Worm (Caenorhabditis elegans) whole organism, young adult: ENCODE measurements around the gene ZK180.7.

Experiments used
- B0019.2 ChIP-seq: fragments of 200-800 bp; sonication (Bioruptor generic); conservative IDR thresholded peaks from 2 replicates; pipeline ENCODE4 v1.3.6; 2022; ENCODE audit warnings: missing genetic modification reagents, missing genetic modification characterization, missing compliant biosample characterization
- F23B12.7 ChIP-seq: sonication (generic microtip); optimal IDR thresholded peaks from 2 replicates; lab custom pipeline; 2017; ENCODE audit warnings: missing genetic modification characterization, mild to moderate bottlenecking, missing compliant biosample characterization, antibody characterized with exemption, moderate library complexity; ENCODE audit not compliant: insufficient read depth
- K12H6.12 ChIP-seq: fragments of 200-800 bp; sonication (Bioruptor generic); optimal IDR thresholded peaks from 2 replicates; lab custom pipeline; 2018; ENCODE audit warnings: mild to moderate bottlenecking, missing genetic modification characterization, missing compliant biosample characterization
- T07F8.4 ChIP-seq: sonication (generic microtip); optimal IDR thresholded peaks from 2 replicates; lab custom pipeline; 2016; ENCODE audit warnings: mild to moderate bottlenecking, missing genetic modification characterization, moderate library complexity, missing compliant biosample characterization
- Y53F4B.3 ChIP-seq: fragments of 200-800 bp; sonication (Bioruptor generic); IDR thresholded peaks from 2 replicates; pipeline ENCODE4 v1.3.6; 2022; ENCODE audit warnings: missing genetic modification reagents, missing genetic modification characterization, missing compliant biosample characterization
- Y56A3A.18 ChIP-seq: fragments of 200-800 bp; sonication (Bioruptor generic); IDR thresholded peaks from 2 replicates; pipeline ENCODE4 v1.3.6; 2022; ENCODE audit warnings: missing genetic modification reagents, missing genetic modification characterization, missing compliant biosample characterization
- ZK185.1 ChIP-seq: sonication (generic microtip); optimal IDR thresholded peaks from 2 replicates; lab custom pipeline; 2016; ENCODE audit warnings: mild to moderate bottlenecking, missing genetic modification characterization, missing compliant biosample characterization; ENCODE audit not compliant: poor library complexity, severe bottlenecking
- akir-1 ChIP-seq: fragments of 200-800 bp; sonication (Bioruptor generic); optimal IDR thresholded peaks from 2 replicates; lab custom pipeline; 2018; ENCODE audit warnings: mild to moderate bottlenecking, missing genetic modification characterization, moderate library complexity, missing compliant biosample characterization
- aptf-3 ChIP-seq: fragments of 200-800 bp; sonication (Bioruptor generic); IDR thresholded peaks from 2 replicates; pipeline ENCODE4 v1.3.6; 2022; ENCODE audit warnings: missing genetic modification characterization, missing compliant biosample characterization
- ceh-100 ChIP-seq: fragments of 200-800 bp; sonication (Bioruptor generic); IDR thresholded peaks from 2 replicates; pipeline ENCODE4 v1.3.6; 2022; ENCODE audit warnings: missing genetic modification reagents, missing genetic modification characterization, missing compliant biosample characterization
- ceh-58 ChIP-seq: fragments of 200-800 bp; sonication (Bioruptor generic); IDR thresholded peaks from 2 replicates; pipeline ENCODE4 v1.3.6; 2022; ENCODE audit warnings: missing genetic modification characterization, missing compliant biosample characterization
- ceh-79 ChIP-seq: sonication (generic microtip); optimal IDR thresholded peaks from 2 replicates; lab custom pipeline; 2017; ENCODE audit warnings: mild to moderate bottlenecking, missing genetic modification characterization, missing compliant biosample characterization
- chd-7 ChIP-seq: sonication (generic microtip); optimal IDR thresholded peaks from 2 replicates; lab custom pipeline; 2016; ENCODE audit warnings: mild to moderate bottlenecking, missing genetic modification characterization, moderate library complexity, missing compliant biosample characterization
- dox-1 ChIP-seq: fragments of 200-800 bp; sonication (Bioruptor generic); IDR thresholded peaks from 2 replicates; pipeline ENCODE4 v1.3.6; 2022; ENCODE audit warnings: missing genetic modification reagents, missing genetic modification characterization, missing compliant biosample characterization
- egrh-3 ChIP-seq: fragments of 200-800 bp; sonication (Bioruptor generic); IDR thresholded peaks from 2 replicates; pipeline ENCODE4 v1.3.6; 2022; ENCODE audit warnings: missing genetic modification reagents, missing genetic modification characterization, missing compliant biosample characterization
- hmg-1.2 ChIP-seq: fragments of 200-800 bp; sonication (Bioruptor generic); IDR thresholded peaks from 2 replicates; pipeline ENCODE4 v1.3.6; 2022; ENCODE audit warnings: missing genetic modification reagents, missing genetic modification characterization, missing compliant biosample characterization
- lag-1 ChIP-seq: fragments of 200-800 bp; sonication (Bioruptor generic); IDR thresholded peaks from 2 replicates; pipeline ENCODE4 v1.3.6; 2022; ENCODE audit warnings: missing genetic modification reagents, missing genetic modification characterization, missing compliant biosample characterization
- let-607 ChIP-seq, 2 experiments: fragments of 200-800 bp in 1 of 2; sonication (Bioruptor generic) in 1 of 2; sonication (generic microtip) in 1 of 2; optimal IDR thresholded peaks; 2 replicates each; lab custom pipeline; 2016 to 2018; ENCODE audit warnings: mild to moderate bottlenecking in 2 of 2, missing compliant biosample characterization in 2 of 2, missing genetic modification characterization in 2 of 2, moderate library complexity in 2 of 2, missing genotype in 1 of 2
- lir-1 ChIP-seq: fragments of 200-800 bp; sonication (Bioruptor generic); conservative IDR thresholded peaks from 2 replicates; pipeline ENCODE4 v1.3.6; 2022; ENCODE audit warnings: missing genetic modification reagents, missing genetic modification characterization, missing compliant biosample characterization
- madf-10 ChIP-seq: sonication (generic microtip); optimal IDR thresholded peaks from 2 replicates; lab custom pipeline; 2016; ENCODE audit warnings: mild to moderate bottlenecking, missing genetic modification characterization, missing compliant biosample characterization
- mes-4 ChIP-seq: sonication (generic microtip); optimal IDR thresholded peaks from 2 replicates; lab custom pipeline; 2016; ENCODE audit warnings: missing genotype, missing genetic modification characterization, missing compliant biosample characterization
- nfya-1 ChIP-seq: sonication (generic microtip); optimal IDR thresholded peaks from 2 replicates; lab custom pipeline; 2017; ENCODE audit warnings: antibody characterized with exemption, missing compliant biosample characterization, missing genetic modification characterization, borderline replicate concordance; ENCODE audit not compliant: insufficient read depth
- nhr-179 ChIP-seq: sonication (generic microtip); optimal IDR thresholded peaks from 2 replicates; lab custom pipeline; 2016; ENCODE audit warnings: mild to moderate bottlenecking, missing genetic modification characterization, missing compliant biosample characterization
- nhr-80 ChIP-seq: sonication (generic microtip); optimal IDR thresholded peaks from 2 replicates; lab custom pipeline; 2016; ENCODE audit warnings: missing genetic modification characterization, missing compliant biosample characterization
- nhr-90 ChIP-seq: sonication (generic microtip); optimal IDR thresholded peaks from 2 replicates; lab custom pipeline; 2016; ENCODE audit warnings: missing genotype, mild to moderate bottlenecking, missing genetic modification characterization, missing compliant biosample characterization
- snpc-4 ChIP-seq, 5 experiments: fragments of 150-350 bp in 1 of 5; sonication (generic microtip) in 4 of 5; optimal IDR thresholded peaks; 2 replicates each; lab custom pipeline; 2014 to 2018; ENCODE audit warnings: missing genetic modification characterization in 5 of 5, missing biosample characterization in 3 of 5, antibody characterized with exemption in 2 of 5, mild to moderate bottlenecking in 2 of 5, missing compliant biosample characterization in 2 of 5, missing genotype in 2 of 5, moderate library complexity in 2 of 5, missing genetic modification reagents in 1 of 5
- unc-62 ChIP-seq: fragments of 150-350 bp; optimal IDR thresholded peaks from 2 replicates; lab custom pipeline; 2014; ENCODE audit warnings: missing biosample characterization, missing genetic modification reagents, missing genetic modification characterization
- zfh-2 ChIP-seq: fragments of 200-800 bp; sonication (Bioruptor generic); conservative IDR thresholded peaks from 2 replicates; pipeline ENCODE4 v1.3.6; 2022; ENCODE audit warnings: missing genetic modification reagents, missing genetic modification characterization, missing compliant biosample characterization
- zim-3 ChIP-seq: sonication (generic microtip); optimal IDR thresholded peaks from 2 replicates; lab custom pipeline; 2017; ENCODE audit warnings: mild to moderate bottlenecking, missing genetic modification characterization, moderate library complexity, missing compliant biosample characterization
- ztf-25 ChIP-seq: fragments of 200-800 bp; sonication (Bioruptor generic); IDR thresholded peaks from 2 replicates; pipeline ENCODE4 v1.3.6; 2022; ENCODE audit warnings: missing genetic modification reagents, missing genetic modification characterization, missing compliant biosample characterization
- ztf-26 ChIP-seq: sonication (generic microtip); optimal IDR thresholded peaks from 2 replicates; lab custom pipeline; 2017; ENCODE audit warnings: missing genetic modification characterization, missing compliant biosample characterization
- ztf-28 ChIP-seq: fragments of 200-800 bp; sonication (Bioruptor generic); IDR thresholded peaks from 2 replicates; pipeline ENCODE4 v1.3.6; 2022; ENCODE audit warnings: missing genetic modification reagents, missing genetic modification characterization, missing compliant biosample characterization

The ZK180.7 gene

DNA sequence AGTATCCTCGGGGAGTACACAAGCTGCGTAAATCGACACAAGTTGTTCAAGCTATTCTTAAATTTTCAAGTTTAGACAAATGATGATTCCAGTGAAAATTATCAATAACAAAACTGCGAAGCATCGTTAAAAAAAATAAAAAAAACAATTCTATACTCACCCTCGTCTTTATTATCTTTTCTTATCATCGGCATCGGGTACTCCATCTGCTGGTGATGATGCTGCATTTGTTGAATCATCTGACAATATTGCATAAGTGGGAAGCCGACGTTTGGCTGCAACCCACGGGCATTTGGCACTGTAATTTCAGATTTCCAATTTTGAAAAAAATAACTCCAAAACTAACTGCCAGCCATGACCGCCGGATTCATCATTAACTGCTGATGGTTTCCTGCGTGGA, 9.0 kb upstream of the ZK180.7 start:
- TF ChIP-seq lir-1 (GFP tag; lab: Robert Waterston, UW) (no peak), zfh-2 (GFP tag; lab: Robert Waterston, UW) (no peak), lag-1 (GFP tag; lab: Robert Waterston, UW) (no peak), zim-3 (tag; lab: Kevin White, UChicago) (no peak), aptf-3 (GFP tag; lab: Robert Waterston, UW) (no peak), nhr-80 (peak; percentile 10), B0019.2 (GFP tag; lab: Robert Waterston, UW) (no peak), nfya-1 (tag; lab: Kevin White, UChicago) (no peak)

DNA sequence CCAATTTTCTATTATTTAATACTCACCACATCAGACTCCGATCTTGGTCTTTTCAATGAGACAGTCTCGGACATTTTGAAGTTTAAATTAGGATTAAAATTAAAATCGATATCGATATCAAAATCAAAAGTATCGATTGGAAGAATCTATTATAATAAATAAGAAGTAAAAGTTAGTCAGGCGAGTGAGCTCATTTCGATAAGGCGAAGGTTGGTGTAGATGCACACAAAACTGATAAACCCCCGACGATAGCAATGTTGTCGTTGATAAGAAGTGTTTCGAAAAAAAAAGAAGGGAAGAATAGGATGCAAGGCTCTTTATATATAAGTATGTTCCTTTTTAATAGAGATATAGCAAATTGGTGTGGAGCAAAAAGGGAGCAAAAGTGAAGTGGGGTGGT, 7.8 kb upstream of the ZK180.7 start, which contains the start of gene M01H9.4:
Gene M01H9.4 (minus strand): TSS at position 379 of the 400 bp plus-strand sequence.
- TF ChIP-seq nhr-80 (peak; percentile 83), K12H6.12 (tag; lab: Kevin White, UChicago) (no peak)

DNA sequence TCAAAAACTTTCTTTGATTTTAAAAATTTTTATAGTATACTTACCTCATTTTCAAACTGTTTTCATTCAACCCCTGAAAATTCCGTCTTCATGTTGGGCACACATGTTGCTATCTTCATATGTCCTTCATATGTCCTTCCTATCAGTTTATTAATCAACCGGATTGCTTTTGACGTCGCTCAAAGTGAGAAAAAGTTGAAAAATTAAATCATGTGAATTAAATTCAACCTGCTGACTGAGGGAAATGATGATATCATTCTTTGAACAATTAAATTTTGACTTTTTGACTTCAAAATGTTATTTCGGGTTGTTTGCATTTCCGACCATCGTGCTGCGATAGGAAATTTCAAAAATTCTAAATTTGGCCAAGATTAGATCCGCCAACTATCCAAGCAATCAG, 5.8 kb upstream of the ZK180.7 start:
- no peak for TF ChIP-seq let-607 (tag; optimal IDR thresholded peaks at IDR 0.05; lab: Kevin White, UChicago)
- no peak for TF ChIP-seq ceh-58 (GFP tag; lab: Robert Waterston, UW)
- peak; percentile 57 for TF ChIP-seq nhr-80
- TF ChIP-seq chd-7 (tag; lab: Kevin White, UChicago): no peak
- no peak for TF ChIP-seq akir-1

DNA sequence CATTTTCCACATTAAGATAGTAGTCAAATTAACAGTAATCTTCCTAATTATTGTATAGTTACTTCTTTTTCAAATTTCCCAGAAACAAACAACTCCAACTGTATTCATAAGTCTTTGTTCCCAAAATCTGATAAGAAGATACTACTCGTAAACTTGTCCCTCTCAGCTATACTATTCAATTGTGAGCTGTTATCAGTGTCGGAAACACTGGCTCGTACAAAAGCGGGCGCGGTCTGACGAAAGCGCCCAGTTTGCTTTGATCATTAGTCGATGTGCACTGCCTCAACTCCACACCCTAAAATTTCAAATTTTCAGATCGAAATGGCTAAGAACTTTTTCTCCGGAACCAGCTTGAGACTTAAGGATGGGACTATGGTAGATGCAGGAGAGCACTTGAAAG, 3.6 kb upstream of the ZK180.7 start, which contains the start of gene trx-3:
Gene trx-3 (plus strand): TSS at position 291 of the 400 bp plus-strand sequence.
- TF ChIP-seq ceh-100 (GFP tag; lab: Robert Waterston, UW) (no peak), nhr-80 (peak; percentile 53)

DNA sequence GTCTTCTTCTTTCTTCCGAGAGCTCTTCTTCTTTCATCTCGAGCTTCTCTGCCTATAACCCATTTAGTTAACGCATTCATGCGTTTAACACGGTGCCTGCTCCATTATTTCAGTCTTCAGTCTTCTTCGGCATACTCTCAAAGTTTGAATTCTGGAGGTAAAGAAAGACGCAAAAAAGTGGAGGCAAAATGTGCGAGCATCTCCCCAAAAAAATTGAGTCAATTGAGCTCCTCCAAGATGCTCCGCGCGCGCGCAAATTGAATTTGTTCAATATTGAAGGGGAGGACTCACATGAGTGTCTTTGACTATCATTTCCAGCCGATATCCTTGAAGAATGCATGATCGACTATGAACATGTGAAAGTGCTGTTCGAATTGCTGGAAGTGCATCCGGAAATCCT, 14.7 kb downstream of the ZK180.7 start:
- TF ChIP-seq F23B12.7 (tag; lab: Kevin White, UChicago) (no peak), nhr-90 (no peak), egrh-3 (GFP tag; lab: Robert Waterston, UW) (no peak), hmg-1.2 (GFP tag; lab: Robert Waterston, UW) (no peak), ceh-79 (tag; lab: Kevin White, UChicago) (no peak), Y53F4B.3 (no peak), ztf-25 (GFP tag; lab: Robert Waterston, UW) (no peak), ZK185.1 (tag; lab: Kevin White, UChicago) (no peak), snpc-4 (GFP tag; optimal IDR thresholded peaks at IDR 0.05; lab: Kevin White, UChicago) (no peak), snpc-4 (tag; optimal IDR thresholded peaks at IDR 0.05; lab: Kevin White, UChicago) (no peak), Y56A3A.18 (GFP tag; lab: Robert Waterston, UW) (no peak), T07F8.4 (no peak), unc-62 (GFP tag; lab: Kevin White, UChicago) (no peak)

DNA sequence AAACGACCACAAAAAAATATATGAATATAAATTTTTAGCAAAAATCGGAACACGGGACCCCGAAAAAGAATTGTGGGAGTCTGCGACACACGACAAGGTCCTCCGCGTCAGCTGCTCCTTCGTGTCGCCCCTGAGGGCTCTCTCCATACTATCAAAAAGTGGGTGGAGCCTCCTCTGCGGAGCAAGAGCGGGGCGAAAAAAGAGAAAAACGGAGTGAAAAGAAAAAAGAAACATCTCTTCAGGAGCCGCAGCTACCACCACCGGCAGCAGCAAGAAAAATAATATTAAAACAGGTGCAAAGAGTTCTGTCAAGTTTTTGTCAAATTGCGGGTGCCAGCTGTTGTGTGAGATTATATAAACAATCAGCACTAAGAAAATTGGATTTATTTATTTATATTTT, 16.3 kb downstream of the ZK180.7 start, which contains the start of gene gbb-2:
Gene gbb-2 (minus strand): TSS at position 112 of the 400 bp plus-strand sequence.
- TF ChIP-seq nhr-179 (tag; lab: Kevin White, UChicago): no peak
- TF ChIP-seq zfh-2 (GFP tag; lab: Robert Waterston, UW): peak; percentile 50; the same call in 1 of the 2 replicates
- no peak for TF ChIP-seq ztf-26 (tag; lab: Kevin White, UChicago)
- no peak for TF ChIP-seq Y56A3A.18 (GFP tag; lab: Robert Waterston, UW)
- peak; percentile 10; the same call in 1 of the 2 replicates for TF ChIP-seq dox-1 (GFP tag; lab: Robert Waterston, UW)
- TF ChIP-seq mes-4 (tag; lab: Kevin White, UChicago): no peak
- no peak for TF ChIP-seq madf-10 (tag; lab: Kevin White, UChicago)
- no peak for TF ChIP-seq ztf-28 (GFP tag; lab: Robert Waterston, UW)
